Worm (Caenorhabditis elegans): ENCODE results near the gene H09F14.1.

ce11 chrV:10588694-10589093 is 26.7 kb downstream of the H09F14.1 start, which contains the start of gene srg-32:
- TF ChIP-seq pqm-1 (tag; optimal IDR thresholded peaks at IDR 0.05) = no peak
- TF ChIP-seq aly-2 (tag; optimal IDR thresholded peaks at IDR 0.05) = no peak

All from whole organism, L1 larva.